Worm (Caenorhabditis elegans) whole organism, L3 larva: ENCODE measurements around the gene F16H6.9.
A peak's percentile ranks its signal among the peaks of the same experiment; 100 is the strongest.
"Not testable (repeated sequence)": the region's sequence is repeated elsewhere in the genome, so short reads cannot be mapped to it uniquely, and the experiment has no call there.

Source experiments
- aly-2 ChIP-seq: fragments of 150-350 bp; optimal IDR thresholded peaks from 2 replicates; lab custom pipeline; 2014; ENCODE audit warnings: missing biosample characterization, missing genetic modification characterization
- ama-1 ChIP-seq: fragments of 150-350 bp; optimal IDR thresholded peaks from 2 replicates; lab custom pipeline; 2018
- ceh-16 ChIP-seq: sonication (generic microtip); optimal IDR thresholded peaks from 2 replicates; lab custom pipeline; 2017; ENCODE audit warnings: missing biosample characterization, missing genetic modification characterization
- ceh-82 ChIP-seq: fragments of 150-350 bp; optimal IDR thresholded peaks from 2 replicates; lab custom pipeline; 2014; ENCODE audit warnings: missing biosample characterization, missing genetic modification characterization
- elt-1 ChIP-seq: fragments of 150-350 bp; optimal IDR thresholded peaks from 2 replicates; lab custom pipeline; 2014; ENCODE audit warnings: missing biosample characterization, missing genetic modification characterization
- elt-2 ChIP-seq: sonication (generic microtip); optimal IDR thresholded peaks from 2 replicates; lab custom pipeline; 2016; ENCODE audit warnings: missing genetic modification reagents, mild to moderate bottlenecking, missing genetic modification characterization, missing compliant biosample characterization
- elt-3 ChIP-seq, 3 experiments: fragments of 150-350 bp in 1 of 3; sonication (generic microtip) in 2 of 3; optimal IDR thresholded peaks; 2 replicates in 2 of 3; 4 replicates in 1 of 3; lab custom pipeline; 2014 to 2017; ENCODE audit warnings: missing biosample characterization in 3 of 3, missing genetic modification characterization in 3 of 3
- eor-1 ChIP-seq, 2 experiments: fragments of 150-350 bp; optimal IDR thresholded peaks; 2 replicates each; lab custom pipeline; 2014 to 2018; ENCODE audit warnings: missing biosample characterization in 2 of 2, missing genetic modification characterization in 2 of 2
- fkh-2 ChIP-seq: fragments of 150-350 bp; optimal IDR thresholded peaks from 2 replicates; lab custom pipeline; 2014; ENCODE audit warnings: missing biosample characterization, missing genetic modification reagents, missing genetic modification characterization
- fos-1 ChIP-seq: fragments of 150-350 bp; optimal IDR thresholded peaks from 2 replicates; lab custom pipeline; 2014; ENCODE audit warnings: missing biosample characterization, missing genetic modification characterization
- hmg-11 ChIP-seq: sonication (generic microtip); optimal IDR thresholded peaks from 2 replicates; lab custom pipeline; 2016; ENCODE audit warnings: missing genetic modification characterization, missing compliant biosample characterization
- lin-15B ChIP-seq: fragments of 150-350 bp; optimal IDR thresholded peaks from 2 replicates; lab custom pipeline; 2014; ENCODE audit warnings: missing biosample characterization, missing genetic modification characterization
- lin-39 ChIP-seq: fragments of 150-350 bp; optimal IDR thresholded peaks from 2 replicates; lab custom pipeline; 2018; ENCODE audit warnings: missing biosample characterization, missing genetic modification reagents, missing genetic modification characterization
- mdl-1 ChIP-seq: fragments of 150-350 bp; optimal IDR thresholded peaks from 2 replicates; lab custom pipeline; 2014; ENCODE audit warnings: missing biosample characterization, missing genetic modification characterization
- mml-1 ChIP-seq: fragments of 150-350 bp; sonication (generic microtip); optimal IDR thresholded peaks from 3 replicates; lab custom pipeline; 2014; ENCODE audit warnings: missing biosample characterization, missing genetic modification characterization
- nfya-1 ChIP-seq: sonication (generic microtip); optimal IDR thresholded peaks from 2 replicates; lab custom pipeline; 2017; ENCODE audit warnings: missing genetic modification characterization, mild to moderate bottlenecking, missing compliant biosample characterization, antibody characterized with exemption, moderate library complexity; ENCODE audit not compliant: insufficient read depth
- nhr-11 ChIP-seq: fragments of 150-350 bp; optimal IDR thresholded peaks from 2 replicates; lab custom pipeline; 2014; ENCODE audit warnings: missing biosample characterization, missing genetic modification characterization
- nhr-12 ChIP-seq: fragments of 150-350 bp; optimal IDR thresholded peaks from 2 replicates; lab custom pipeline; 2014; ENCODE audit warnings: missing biosample characterization, missing genetic modification characterization
- nhr-23 ChIP-seq: fragments of 150-350 bp; optimal IDR thresholded peaks from 2 replicates; lab custom pipeline; 2014; ENCODE audit warnings: missing biosample characterization, missing genetic modification reagents, missing genetic modification characterization
- nhr-237 ChIP-seq: fragments of 150-350 bp; optimal IDR thresholded peaks from 2 replicates; lab custom pipeline; 2014; ENCODE audit warnings: missing biosample characterization, missing genetic modification characterization
- nhr-25 ChIP-seq: sonication (generic microtip); optimal IDR thresholded peaks from 2 replicates; lab custom pipeline; 2017; ENCODE audit warnings: missing biosample characterization, missing genetic modification characterization
- nhr-28 ChIP-seq: fragments of 150-350 bp; optimal IDR thresholded peaks from 2 replicates; lab custom pipeline; 2014; ENCODE audit warnings: missing biosample characterization, missing genetic modification characterization
- nhr-43 ChIP-seq: sonication (generic microtip); optimal IDR thresholded peaks from 2 replicates; lab custom pipeline; 2016; ENCODE audit warnings: mild to moderate bottlenecking, missing genetic modification characterization, missing compliant biosample characterization; ENCODE audit not compliant: poor library complexity, severe bottlenecking
- nhr-67 ChIP-seq: fragments of 150-350 bp; optimal IDR thresholded peaks from 2 replicates; lab custom pipeline; 2014; ENCODE audit warnings: missing biosample characterization, missing genetic modification characterization
- nhr-76 ChIP-seq: fragments of 150-350 bp; sonication (generic microtip); optimal IDR thresholded peaks from 5 replicates; lab custom pipeline; 2014; ENCODE audit warnings: missing biosample characterization, missing genetic modification characterization
- nhr-77 ChIP-seq: fragments of 150-350 bp; optimal IDR thresholded peaks from 2 replicates; lab custom pipeline; 2014; ENCODE audit warnings: missing biosample characterization, missing genetic modification characterization
- pqm-1 ChIP-seq: fragments of 150-350 bp; optimal IDR thresholded peaks from 2 replicates; lab custom pipeline; 2017; ENCODE audit warnings: missing biosample characterization, missing genetic modification characterization, inconsistent platforms
- sea-2 ChIP-seq: fragments of 150-350 bp; sonication (generic microtip); optimal IDR thresholded peaks from 4 replicates; lab custom pipeline; 2014; ENCODE audit warnings: missing biosample characterization, missing genetic modification reagents, missing genetic modification characterization
- snpc-4 ChIP-seq: fragments of 150-350 bp; optimal IDR thresholded peaks from 2 replicates; lab custom pipeline; 2014; ENCODE audit warnings: missing biosample characterization, missing genetic modification characterization
- tbx-2 ChIP-seq: sonication (generic microtip); optimal IDR thresholded peaks from 2 replicates; lab custom pipeline; 2016; ENCODE audit warnings: mild to moderate bottlenecking, missing genetic modification characterization, missing compliant biosample characterization
- unc-39 ChIP-seq: sonication (generic microtip); optimal IDR thresholded peaks from 4 replicates; lab custom pipeline; 2017; ENCODE audit warnings: missing biosample characterization, missing genetic modification characterization
- unc-62 ChIP-seq: fragments of 150-350 bp; sonication (generic microtip); optimal IDR thresholded peaks from 4 replicates; lab custom pipeline; 2014; ENCODE audit warnings: missing biosample characterization, missing genetic modification reagents, missing genetic modification characterization
- zag-1 ChIP-seq: fragments of 150-350 bp; optimal IDR thresholded peaks from 2 replicates; lab custom pipeline; 2014; ENCODE audit warnings: missing biosample characterization, missing genetic modification characterization

The F16H6.9 gene

DNA sequence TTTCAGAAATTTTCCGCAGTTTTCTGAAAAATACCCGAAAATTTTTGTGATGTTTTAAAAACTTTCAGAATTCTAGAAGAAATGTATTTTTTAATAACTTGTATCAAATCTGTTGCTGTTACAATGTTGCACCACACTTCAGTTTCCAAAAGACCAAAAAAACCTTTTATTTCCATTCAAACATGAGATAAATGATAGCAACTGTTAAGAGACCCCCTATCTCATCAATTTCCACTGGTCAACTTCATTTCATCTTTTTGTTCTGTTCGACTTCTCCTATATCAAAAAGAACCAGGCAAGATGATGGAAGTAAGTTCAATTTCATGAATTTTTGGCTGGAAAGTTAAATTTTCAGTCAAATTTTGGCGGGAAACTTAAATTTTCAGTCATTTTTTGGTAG is 18.5 kb upstream of the F16H6.9 start, which contains the start of gene F16H6.4:
F16H6.4 (plus strand) TSS at position 301 of the 400 bp plus-strand sequence.
- TF ChIP-seq aly-2, result no peak
- TF ChIP-seq nhr-76 (tag; lab: Kevin White, UChicago), result no peak
- no peak for TF ChIP-seq tbx-2 (tag; lab: Kevin White, UChicago)
- no peak for TF ChIP-seq lin-39 (tag; lab: Kevin White, UChicago)
- no peak for TF ChIP-seq nfya-1
- no peak for TF ChIP-seq lin-15B
- no peak for TF ChIP-seq nhr-23
- no peak for TF ChIP-seq fos-1
- no peak for TF ChIP-seq elt-3 (tag; optimal IDR thresholded peaks at IDR 0.05; lab: Kevin White, UChicago)
- no peak for TF ChIP-seq ama-1 (lab: Kevin White, UChicago)
- no peak for TF ChIP-seq sea-2 (GFP tag; lab: Kevin White, UChicago)
- no peak for TF ChIP-seq mml-1 (tag; lab: Kevin White, UChicago)
- TF ChIP-seq nhr-43, result no peak
- no peak for TF ChIP-seq nhr-11 (tag; lab: Kevin White, UChicago)

ce11 chrV:18209071-18209470 is 7.8 kb upstream of the F16H6.9 start, which contains the start of gene F16H6.7:
F16H6.7 (minus strand) TSS chrV:18209171.
- TF ChIP-seq tbx-2 (tag; lab: Kevin White, UChicago) (no peak), nhr-12 (tag; lab: Kevin White, UChicago) (no peak), unc-39 (tag; lab: Kevin White, UChicago) (no peak), eor-1 (tag; optimal IDR thresholded peaks at IDR 0.05; lab: Kevin White, UChicago) (no peak), nhr-67 (tag; lab: Kevin White, UChicago) (no peak)

DNA sequence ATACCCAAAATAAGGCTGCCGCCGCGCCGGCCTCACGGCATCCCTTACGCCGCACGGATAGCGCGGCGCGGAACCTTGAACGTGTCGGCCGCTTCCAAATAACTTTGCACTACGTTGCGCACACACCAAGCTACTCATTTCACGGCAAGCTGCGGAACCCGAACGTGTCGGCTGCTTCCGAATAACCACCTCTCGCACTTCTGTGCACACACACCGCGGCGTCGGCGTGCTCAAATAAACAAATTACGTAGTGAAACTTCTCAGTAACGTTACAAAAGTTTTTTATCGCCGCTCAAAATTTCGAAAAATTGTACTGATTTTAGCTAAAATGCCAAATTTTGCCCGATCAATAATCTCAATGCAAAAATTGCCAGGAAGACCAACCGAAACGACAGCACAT is 4.0 kb upstream of the F16H6.9 start:
- TF ChIP-seq nhr-28 (tag; lab: Kevin White, UChicago) (no peak), fos-1 (no peak)
- TF ChIP-seq, all 47 proteins: peak for 0

DNA sequence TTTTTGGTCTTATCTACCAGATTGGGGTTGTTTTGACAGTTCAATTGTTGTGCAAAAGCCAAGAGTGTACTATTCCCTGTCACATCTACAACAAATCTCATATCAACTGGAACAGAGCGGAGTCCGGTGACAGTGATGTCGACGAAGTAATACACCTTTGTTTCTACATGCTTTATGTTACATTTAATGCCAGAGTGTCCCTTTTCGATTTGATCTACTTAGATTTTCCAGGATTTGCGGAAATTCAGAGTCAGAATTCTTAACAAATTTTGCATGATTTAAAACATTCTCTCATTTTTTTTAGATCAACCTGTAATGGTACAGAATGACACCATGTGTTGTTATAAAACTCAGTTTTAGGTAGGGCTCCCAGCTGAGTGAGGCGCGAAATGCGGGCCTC is 709 bp upstream of the F16H6.9 start, which contains the start of gene F16H6.8:
F16H6.8 (minus strand) TSS at position 101 of the 400 bp plus-strand sequence.
- not testable (repeated sequence) for TF ChIP-seq pqm-1; nfya-1; mml-1 (tag; lab: Kevin White, UChicago)
- TF ChIP-seq, all 47 proteins: peak for 0; not testable (repeated sequence) for 47

ce11 chrV:18224353-18224752 is 7.5 kb downstream of the F16H6.9 start, which contains the start of gene F16H6.10:
F16H6.10 (minus strand) TSS chrV:18224453.
- TF ChIP-seq nhr-12 (tag; lab: Kevin White, UChicago) (no peak), mml-1 (tag; lab: Kevin White, UChicago) (no peak), zag-1 (tag; lab: Kevin White, UChicago) (no peak), fkh-2 (no peak), nhr-77 (tag; lab: Kevin White, UChicago) (no peak)
- TF ChIP-seq, all 47 proteins: peak for 0

DNA sequence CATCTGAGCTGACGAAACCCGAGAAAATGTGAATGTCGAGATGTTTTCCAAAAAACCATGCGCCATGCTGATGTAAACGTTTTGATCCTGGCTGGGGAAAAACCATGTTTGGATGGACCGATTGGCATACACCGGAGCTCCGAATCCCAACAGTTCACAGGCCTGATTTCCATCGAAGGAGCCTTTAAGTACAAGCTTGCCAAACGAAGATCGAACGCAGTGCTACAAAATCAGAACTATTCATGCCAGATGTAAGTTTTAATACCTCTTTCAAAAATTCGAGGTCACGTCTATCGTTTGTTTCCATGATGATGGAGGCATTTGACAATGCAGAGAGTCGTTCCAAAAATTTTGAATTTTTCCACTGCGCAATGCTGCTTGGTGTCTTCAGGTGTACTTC is 18.9 kb downstream of the F16H6.9 start:
- TF ChIP-seq elt-1 (tag; lab: Kevin White, UChicago) (no peak), lin-15B (no peak), sea-2 (GFP tag; lab: Kevin White, UChicago) (no peak), fkh-2 (no peak), unc-62 (GFP tag; lab: Kevin White, UChicago) (no peak), nhr-43 (no peak), lin-39 (tag; lab: Kevin White, UChicago) (no peak), elt-3 (tag; optimal IDR thresholded peaks at IDR 0.05; lab: Kevin White, UChicago) (no peak), snpc-4 (tag; lab: Kevin White, UChicago) (no peak)

ce11 chrV:18236714-18237288 is 19.9 kb downstream of the F16H6.9 start, which contains the start of gene R10E8.3:
R10E8.3 (minus strand) TSS chrV:18236764.
- TF ChIP-seq nhr-11 (tag; lab: Kevin White, UChicago), result no peak
- TF ChIP-seq zag-1 (tag; lab: Kevin White, UChicago), result no peak
- no peak for TF ChIP-seq nhr-28 (tag; lab: Kevin White, UChicago)
- TF ChIP-seq unc-39 (tag; lab: Kevin White, UChicago), result no peak
- TF ChIP-seq snpc-4 (tag; lab: Kevin White, UChicago), result no peak
- no peak for TF ChIP-seq nhr-43
- TF ChIP-seq ceh-16 (tag; lab: Kevin White, UChicago), result no peak
- no peak for TF ChIP-seq eor-1 (tag; optimal IDR thresholded peaks at IDR 0.05; lab: Kevin White, UChicago)
- TF ChIP-seq mdl-1 (tag; lab: Kevin White, UChicago), result no peak
- no peak for TF ChIP-seq tbx-2 (tag; lab: Kevin White, UChicago)
- TF ChIP-seq ceh-82 (tag; lab: Kevin White, UChicago), result no peak
- TF ChIP-seq nhr-12 (tag; lab: Kevin White, UChicago), result no peak
- peak; percentile 43 for TF ChIP-seq pqm-1
- TF ChIP-seq elt-2 (tag; lab: Kevin White, UChicago), result peak; percentile 53
- no peak for TF ChIP-seq nhr-237 (tag; lab: Kevin White, UChicago)
- no peak for TF ChIP-seq nhr-25 (tag; lab: Kevin White, UChicago)
- TF ChIP-seq lin-15B, result no peak
- TF ChIP-seq hmg-11 (tag; lab: Kevin White, UChicago), result no peak
